Fruit fly (Drosophila melanogaster): ENCODE results near the gene phu.
A peak's percentile ranks its signal among the peaks of the same experiment; 100 is the strongest.

The phu gene

DNA sequence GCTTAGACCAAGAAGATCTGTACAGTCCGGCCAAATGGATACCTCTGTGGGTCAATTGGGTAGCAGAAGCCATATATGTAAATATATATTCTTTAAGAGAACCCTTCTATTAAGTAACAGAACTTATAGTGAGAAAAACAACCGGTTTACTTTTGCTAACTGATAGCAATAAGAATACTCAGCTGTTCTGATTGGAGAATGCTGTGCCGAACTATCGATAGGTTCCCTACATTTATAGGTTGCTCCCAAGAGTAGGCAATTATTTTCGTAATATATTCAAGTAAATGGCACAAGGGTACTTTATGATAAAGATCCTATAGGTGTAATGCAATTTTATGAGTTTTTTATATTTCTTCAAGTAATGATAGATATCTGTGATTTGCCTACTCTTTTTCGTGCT, 38.2 kb upstream of the phu start, which contains the start of gene GstZ1 (continued):
- TF ChIP-seq CoRest (tag; optimal IDR thresholded peaks at IDR 0.05) (no peak), H2.0 (GFP tag; IDR thresholded peaks at IDR 0.05) (no peak), jing (GFP tag; optimal IDR thresholded peaks at IDR 0.05) (no peak), Fer1 (GFP tag; optimal IDR thresholded peaks at IDR 0.05) (no peak), disco-r (GFP tag; optimal IDR thresholded peaks at IDR 0.05) (no peak), Bteb2 (GFP tag; optimal IDR thresholded peaks at IDR 0.05) (no peak), tll (GFP tag; optimal IDR thresholded peaks at IDR 0.05) (no peak), crp (GFP tag; optimal IDR thresholded peaks at IDR 0.05) (peak; percentile 4 to 83), seq (GFP tag; IDR thresholded peaks at IDR 0.05) (no peak), gt (GFP tag; IDR thresholded peaks at IDR 0.05) (no peak), ara (GFP tag; IDR thresholded peaks at IDR 0.05) (no peak), CG12071 (GFP tag; optimal IDR thresholded peaks at IDR 0.05) (no peak), CG17912 (GFP tag; optimal IDR thresholded peaks at IDR 0.05) (no peak), CG8290 (GFP tag; optimal IDR thresholded peaks at IDR 0.05) (no peak), CG8290 (tag; optimal IDR thresholded peaks at IDR 0.05) (no peak), Dad (GFP tag; optimal IDR thresholded peaks at IDR 0.05) (no peak), vvl (GFP tag; IDR thresholded peaks at IDR 0.05) (no peak), Camta (GFP tag; optimal IDR thresholded peaks at IDR 0.05) (no peak), pb (GFP tag; optimal IDR thresholded peaks at IDR 0.05) (no peak), CG7839 (tag; optimal IDR thresholded peaks at IDR 0.05) (no peak), Doc3 (GFP tag; IDR thresholded peaks at IDR 0.05; ENCODE audit: partially characterized antibody) (peak; percentile 67; the same call in 2 of the 3 replicates), CG6765 (GFP tag; optimal IDR thresholded peaks at IDR 0.05) (no peak), tx (GFP tag; optimal IDR thresholded peaks at IDR 0.05) (no peak), CG34224 (GFP tag; IDR thresholded peaks at IDR 0.05; ENCODE audit: partially characterized antibody) (peak; percentile 82), CG10959 (GFP tag; IDR thresholded peaks at IDR 0.05) (no peak), CG11560 (tag; IDR thresholded peaks at IDR 0.05) (no peak), Ets65A (GFP tag) (no peak), CG13894 (tag; optimal IDR thresholded peaks at IDR 0.05) (peak; percentile 20), CG13775 (GFP tag; optimal IDR thresholded peaks at IDR 0.05) (no peak), CG7556 (GFP tag; optimal IDR thresholded peaks at IDR 0.05) (no peak), cad (GFP tag; optimal IDR thresholded peaks at IDR 0.05) (no peak), B-H1 (GFP tag; IDR thresholded peaks at IDR 0.05) (no peak), CG10209 (GFP tag; optimal IDR thresholded peaks at IDR 0.05) (no peak), Dll (GFP tag; IDR thresholded peaks at IDR 0.05; ENCODE audit: partially characterized antibody) (peak; percentile 80), ash1 (GFP tag; optimal IDR thresholded peaks at IDR 0.05) (no peak), Sry-δ (GFP tag; optimal IDR thresholded peaks at IDR 0.05) (peak; percentile 25), crc (GFP tag; optimal IDR thresholded peaks at IDR 0.05) (no peak), pfk (GFP tag; optimal IDR thresholded peaks at IDR 0.05) (no peak), CG11093 (GFP tag; IDR thresholded peaks at IDR 0.05) (no peak), sqz (GFP tag; optimal IDR thresholded peaks at IDR 0.05) (no peak), CG15601 (tag; optimal IDR thresholded peaks at IDR 0.05) (no peak), CG16815 (GFP tag; optimal IDR thresholded peaks at IDR 0.05) (no peak), al (GFP tag; IDR thresholded peaks at IDR 0.05) (no peak), Lim3 (GFP tag; IDR thresholded peaks at IDR 0.05) (no peak), Eip74EF (GFP tag; optimal IDR thresholded peaks at IDR 0.05) (no peak), CG6689 (GFP tag; IDR thresholded peaks at IDR 0.05) (no peak), Mrtf (GFP tag; IDR thresholded peaks at IDR 0.05) (no peak), Trl (optimal IDR thresholded peaks at IDR 0.05) (no peak), Trl (GFP tag; optimal IDR thresholded peaks at IDR 0.05) (no peak), chinmo (GFP tag; IDR thresholded peaks at IDR 0.05; ENCODE audit: partially characterized antibody) (peak; percentile 88; the same call in 3 of the 4 replicates), CG3726 (GFP tag; IDR thresholded peaks at IDR 0.05) (no peak), CG2129 (GFP tag; IDR thresholded peaks at IDR 0.05; ENCODE audit: partially characterized antibody) (peak; percentile 38; the same call in 1 of the 2 replicates)
